Fruit fly (Drosophila melanogaster) whole organism, embryonic: ENCODE data around the gene Zir.
A peak's percentile ranks its signal among the peaks of the same experiment; 100 is the strongest.

Experiments
- C15 ChIP-seq: fragments of 200-800 bp; sonication (Bioruptor generic); IDR thresholded peaks from 3 replicates; pipeline ENCODE4 v1.3.6; 2022; ENCODE audit warnings: missing biosample characterization, missing genetic modification characterization
- CG10462 ChIP-seq: fragments of 200-800 bp; sonication (Bioruptor generic); optimal IDR thresholded peaks from 2 replicates; lab custom pipeline; 2016; ENCODE audit warnings: missing biosample characterization, missing genetic modification characterization
- CG10565 ChIP-seq: fragments of 200-800 bp; sonication (Bioruptor generic); optimal IDR thresholded peaks from 3 replicates; lab custom pipeline; 2016; ENCODE audit warnings: missing biosample characterization, mild to moderate bottlenecking, missing genetic modification characterization
- CG10654 ChIP-seq: fragments of 200-800 bp; sonication (Bioruptor generic); optimal IDR thresholded peaks from 2 replicates; lab custom pipeline; 2016; ENCODE audit warnings: missing biosample characterization, missing genetic modification characterization
- CG11085 ChIP-seq: fragments of 200-800 bp; sonication (Bioruptor generic); IDR thresholded peaks from 2 replicates; pipeline ENCODE4 v1.3.6; 2022; ENCODE audit warnings: missing biosample characterization, missing genetic modification characterization
- CG11398 ChIP-seq: fragments of 200-800 bp; sonication (Bioruptor generic); optimal IDR thresholded peaks from 2 replicates; lab custom pipeline; 2016; ENCODE audit warnings: missing biosample characterization, missing genetic modification characterization
- CG11695 ChIP-seq: fragments of 200-800 bp; sonication (Bioruptor generic); IDR thresholded peaks from 3 replicates; pipeline ENCODE4 v1.3.6; 2022; ENCODE audit warnings: missing biosample characterization, missing genetic modification characterization
- CG1233 ChIP-seq: fragments of 200-800 bp; sonication (Bioruptor generic); optimal IDR thresholded peaks from 4 replicates; lab custom pipeline; 2018; ENCODE audit warnings: missing biosample characterization, mild to moderate bottlenecking, missing genetic modification characterization
- CG13287 ChIP-seq: fragments of 200-800 bp; sonication (Bioruptor generic); IDR thresholded peaks from 2 replicates; pipeline ENCODE4 v1.3.6; 2022; ENCODE audit warnings: missing biosample characterization, missing genetic modification characterization; ENCODE audit not compliant: partially characterized antibody
- CG13296 ChIP-seq: fragments of 200-800 bp; sonication (Bioruptor generic); optimal IDR thresholded peaks from 3 replicates; lab custom pipeline; 2018; ENCODE audit warnings: missing biosample characterization, mild to moderate bottlenecking, missing genetic modification characterization
- CG13894 ChIP-seq: fragments of 200-800 bp; sonication (Bioruptor generic); optimal IDR thresholded peaks from 3 replicates; lab custom pipeline; 2018; ENCODE audit warnings: missing biosample characterization, mild to moderate bottlenecking, missing genetic modification characterization, moderate library complexity
- CG14667 ChIP-seq: fragments of 200-800 bp; sonication (Bioruptor generic); IDR thresholded peaks from 2 replicates; pipeline ENCODE4 v1.3.6; 2022; ENCODE audit warnings: missing biosample characterization, missing genetic modification characterization
- CG15269 ChIP-seq: fragments of 200-800 bp; sonication (Bioruptor generic); optimal IDR thresholded peaks from 2 replicates; lab custom pipeline; 2018; ENCODE audit warnings: missing biosample characterization, mild to moderate bottlenecking, missing genetic modification characterization, moderate library complexity
- CG15696 ChIP-seq: fragments of 200-800 bp; sonication (Bioruptor generic); optimal IDR thresholded peaks from 2 replicates; lab custom pipeline; 2019; ENCODE audit warnings: missing biosample characterization, mild to moderate bottlenecking, missing genetic modification characterization, moderate library complexity
- CG18262 ChIP-seq: fragments of 200-800 bp; optimal IDR thresholded peaks from 3 replicates; lab custom pipeline; 2019; ENCODE audit warnings: missing biosample characterization, mild to moderate bottlenecking, missing genetic modification characterization, moderate library complexity
- CG3163 ChIP-seq: fragments of 200-800 bp; sonication (Bioruptor generic); optimal IDR thresholded peaks from 3 replicates; lab custom pipeline; 2016; ENCODE audit warnings: missing biosample characterization, missing genetic modification characterization
- CG34376 ChIP-seq: fragments of 200-800 bp; sonication (Bioruptor generic); optimal IDR thresholded peaks from 2 replicates; lab custom pipeline; 2018; ENCODE audit warnings: missing biosample characterization, mild to moderate bottlenecking, missing genetic modification characterization
- CG4404 ChIP-seq: fragments of 200-800 bp; sonication (Bioruptor generic); IDR thresholded peaks from 2 replicates; pipeline ENCODE4 v1.3.6; 2022; ENCODE audit warnings: missing biosample characterization, missing genetic modification characterization
- CG8290 ChIP-seq, 3 experiments: fragments of 200-800 bp; sonication (Bioruptor generic); optimal IDR thresholded peaks; 2 replicates each; lab custom pipeline; 2016 to 2019; ENCODE audit warnings: missing biosample characterization in 3 of 3, missing genetic modification characterization in 3 of 3, mild to moderate bottlenecking in 2 of 3, moderate library complexity in 1 of 3
- CG8478 ChIP-seq: fragments of >200 bp; optimal IDR thresholded peaks from 2 replicates; lab custom pipeline; 2018
- CG9932 ChIP-seq: fragments of 200-800 bp; sonication (Bioruptor generic); IDR thresholded peaks from 2 replicates; pipeline ENCODE4 v1.3.6; 2022; ENCODE audit warnings: missing biosample characterization, missing genetic modification characterization
- Dp ChIP-seq: fragments of 200-800 bp; sonication (Bioruptor generic); optimal IDR thresholded peaks from 2 replicates; lab custom pipeline; 2018; ENCODE audit warnings: missing biosample characterization, mild to moderate bottlenecking, missing genetic modification characterization, moderate library complexity
- E2f2 ChIP-seq: fragments of 200-800 bp; sonication (Bioruptor generic); IDR thresholded peaks from 2 replicates; pipeline ENCODE4 v1.3.6; 2022; ENCODE audit warnings: missing biosample characterization, missing genetic modification characterization
- Fer2 ChIP-seq: fragments of 200-800 bp; sonication (Bioruptor generic); optimal IDR thresholded peaks from 2 replicates; lab custom pipeline; 2018; ENCODE audit warnings: missing biosample characterization, mild to moderate bottlenecking, missing genetic modification characterization, moderate library complexity
- H15 ChIP-seq: fragments of 200-800 bp; sonication (Bioruptor generic); IDR thresholded peaks from 3 replicates; pipeline ENCODE4 v1.3.6; 2022; ENCODE audit warnings: missing biosample characterization, missing genetic modification characterization
- Hmx ChIP-seq: fragments of 200-800 bp; sonication (Bioruptor generic); optimal IDR thresholded peaks from 2 replicates; lab custom pipeline; 2016; ENCODE audit warnings: missing biosample characterization, missing genetic modification characterization
- Hr51 ChIP-seq, 2 experiments: fragments of 200-800 bp; sonication (Bioruptor generic); optimal IDR thresholded peaks; 2 replicates in 1 of 2; 3 replicates in 1 of 2; lab custom pipeline; 2016 to 2018; ENCODE audit warnings: missing biosample characterization in 2 of 2, missing genetic modification characterization in 2 of 2, mild to moderate bottlenecking in 1 of 2, moderate library complexity in 1 of 2
- Mad ChIP-seq: fragments of 200-800 bp; sonication (Bioruptor generic); optimal IDR thresholded peaks from 2 replicates; lab custom pipeline; 2016; ENCODE audit warnings: missing biosample characterization, missing genetic modification characterization
- Med ChIP-seq: fragments of 200-800 bp; sonication (Bioruptor generic); peaks from one replicate; lab custom pipeline; 2016; ENCODE audit warnings: missing biosample characterization, missing genetic modification characterization, mild to moderate bottlenecking, inconsistent platforms, moderate library complexity
- Meics ChIP-seq: fragments of 200-800 bp; sonication (Bioruptor generic); optimal IDR thresholded peaks from 2 replicates; lab custom pipeline; 2017; ENCODE audit warnings: missing biosample characterization, mild to moderate bottlenecking, missing genetic modification characterization
- Pdp1 ChIP-seq, 2 experiments: fragments of 200-800 bp; sonication (Bioruptor generic); optimal IDR thresholded peaks; 3 replicates each; lab custom pipeline; 2016; ENCODE audit warnings: missing biosample characterization in 2 of 2, missing genetic modification characterization in 2 of 2, mild to moderate bottlenecking in 1 of 2, moderate library complexity in 1 of 2
- Rfx ChIP-seq: fragments of 200-800 bp; sonication (Bioruptor generic); IDR thresholded peaks from 2 replicates; pipeline ENCODE4 v1.3.6; 2022; ENCODE audit warnings: missing biosample characterization, missing genetic modification characterization
- croc ChIP-seq: fragments of 200-800 bp; sonication (Bioruptor generic); conservative IDR thresholded peaks from 3 replicates; pipeline ENCODE4 v1.3.6; 2022; ENCODE audit warnings: missing biosample characterization, missing genetic modification characterization
- dpn ChIP-seq, 2 experiments: fragments of 200-800 bp; sonication (Bioruptor generic); optimal IDR thresholded peaks; 3 replicates each; lab custom pipeline; 2016; ENCODE audit warnings: missing biosample characterization in 2 of 2, missing genetic modification characterization in 2 of 2
- en ChIP-seq: fragments of 200-800 bp; sonication (Bioruptor generic); optimal IDR thresholded peaks from 2 replicates; lab custom pipeline; 2016; ENCODE audit warnings: missing biosample characterization, missing genetic modification characterization
- fru ChIP-seq: fragments of >200 bp; optimal IDR thresholded peaks from 2 replicates; lab custom pipeline; 2017
- hth ChIP-seq: fragments of >200 bp; optimal IDR thresholded peaks from 2 replicates; lab custom pipeline; 2017; ENCODE audit warnings: inconsistent platforms
- ind ChIP-seq: fragments of 200-800 bp; sonication (Bioruptor generic); optimal IDR thresholded peaks from 3 replicates; lab custom pipeline; 2016; ENCODE audit warnings: missing biosample characterization, missing genetic modification characterization
- pita ChIP-seq: fragments of 200-800 bp; sonication (Bioruptor generic); optimal IDR thresholded peaks from 2 replicates; lab custom pipeline; 2017; ENCODE audit warnings: missing biosample characterization, mild to moderate bottlenecking, missing genetic modification characterization
- pnt ChIP-seq: fragments of 200-800 bp; sonication (Bioruptor generic); optimal IDR thresholded peaks from 3 replicates; lab custom pipeline; 2016; ENCODE audit warnings: missing biosample characterization, missing genetic modification characterization
- pzg ChIP-seq: fragments of 200-800 bp; sonication (Bioruptor generic); optimal IDR thresholded peaks from 3 replicates; lab custom pipeline; 2018; ENCODE audit warnings: missing biosample characterization, mild to moderate bottlenecking, missing genetic modification characterization, moderate library complexity
- repo ChIP-seq: fragments of 200-800 bp; sonication (Bioruptor generic); optimal IDR thresholded peaks from 2 replicates; lab custom pipeline; 2016; ENCODE audit warnings: missing biosample characterization, missing genetic modification characterization
- sqz ChIP-seq: fragments of 200-800 bp; sonication (Bioruptor generic); optimal IDR thresholded peaks from 3 replicates; lab custom pipeline; 2018; ENCODE audit warnings: missing biosample characterization, mild to moderate bottlenecking, missing genetic modification characterization
- stc ChIP-seq: fragments of 200-800 bp; sonication (Bioruptor generic); IDR thresholded peaks from 2 replicates; pipeline ENCODE4 v1.3.6; 2022; ENCODE audit warnings: missing biosample characterization, missing genetic modification characterization
- tin ChIP-seq: fragments of 200-800 bp; sonication (Bioruptor generic); optimal IDR thresholded peaks from 3 replicates; lab custom pipeline; 2016; ENCODE audit warnings: missing biosample characterization, missing genetic modification characterization
- tup ChIP-seq: fragments of 200-800 bp; sonication (Bioruptor generic); optimal IDR thresholded peaks from 2 replicates; lab custom pipeline; 2016; ENCODE audit warnings: missing biosample characterization, mild to moderate bottlenecking, missing genetic modification characterization, moderate library complexity
- unpg ChIP-seq: fragments of 200-800 bp; sonication (Bioruptor generic); optimal IDR thresholded peaks from 3 replicates; lab custom pipeline; 2018; ENCODE audit warnings: missing biosample characterization, mild to moderate bottlenecking, missing genetic modification characterization, moderate library complexity
- usp ChIP-seq: fragments of >200 bp; optimal IDR thresholded peaks from 2 replicates; lab custom pipeline; 2017; ENCODE audit warnings: missing biosample characterization, missing genetic modification characterization
- zen2 ChIP-seq: fragments of 200-800 bp; sonication (Bioruptor generic); IDR thresholded peaks from 3 replicates; pipeline ENCODE4 v1.3.6; 2022; ENCODE audit warnings: missing biosample characterization, missing genetic modification characterization; ENCODE audit not compliant: partially characterized antibody

Gene Zir

dm6 chr2L:107476-108436 is 13.2 kb downstream of the Zir start (continued):
- peak; percentile 79 for TF ChIP-seq Med
- peak; percentile 32 for TF ChIP-seq en (GFP tag; lab: Kevin White, UChicago)
- TF ChIP-seq stc (GFP tag; lab: Robert Waterston, UW): no peak
- no peak for TF ChIP-seq Fer2 (tag; lab: Kevin White, UChicago)
- peak; percentile 40 for TF ChIP-seq Dp
- TF ChIP-seq CG1233 (GFP tag; lab: Kevin White, UChicago): no peak
- TF ChIP-seq CG14667 (GFP tag; lab: Robert Waterston, UW): no peak
- no peak for TF ChIP-seq CG8290 (GFP tag; optimal IDR thresholded peaks at IDR 0.05; lab: Kevin White, UChicago)
- TF ChIP-seq CG8290 (tag; optimal IDR thresholded peaks at IDR 0.05; lab: Kevin White, UChicago): peak in 1 of 2 experiments; percentile 53
- no peak for TF ChIP-seq Hmx (GFP tag; lab: Kevin White, UChicago)
- no peak for TF ChIP-seq tup (GFP tag; lab: Kevin White, UChicago)
- TF ChIP-seq croc (GFP tag; lab: Robert Waterston, UW): no peak
- TF ChIP-seq CG11085 (GFP tag; lab: Robert Waterston, UW): no peak
- TF ChIP-seq Hr51 (GFP tag; optimal IDR thresholded peaks at IDR 0.05; lab: Kevin White, UChicago): no peak
- no peak for TF ChIP-seq zen2 (GFP tag; lab: Robert Waterston, UW)
- TF ChIP-seq CG18262: peak; percentile 16
- TF ChIP-seq Rfx (GFP tag; lab: Robert Waterston, UW): peak; percentile 44; the same call in 1 of the 2 replicates
- TF ChIP-seq CG3163 (GFP tag; lab: Kevin White, UChicago): peak; percentile 98
- no peak for TF ChIP-seq Meics (GFP tag; lab: Kevin White, UChicago)
- TF ChIP-seq CG10565: no peak
- no peak for TF ChIP-seq CG11398 (GFP tag; lab: Kevin White, UChicago)
- TF ChIP-seq dpn (GFP tag; optimal IDR thresholded peaks at IDR 0.05; lab: Kevin White, UChicago): no peak
- TF ChIP-seq pnt (GFP tag; lab: Kevin White, UChicago): no peak
- TF ChIP-seq Mad (GFP tag; lab: Kevin White, UChicago): no peak
- TF ChIP-seq ind: no peak
- no peak for TF ChIP-seq usp (GFP tag; lab: Kevin White, UChicago)
- TF ChIP-seq CG9932 (GFP tag; lab: Robert Waterston, UW): 0 out of 2 replicates have a peak, but pooled peaks have one; percentile 29
- TF ChIP-seq CG34376 (GFP tag; lab: Kevin White, UChicago): peak; percentile 89
- TF ChIP-seq pita (GFP tag; lab: Kevin White, UChicago): peak; percentile 27
- TF ChIP-seq CG13296 (GFP tag; lab: Kevin White, UChicago): peak; percentile 64
- no peak for TF ChIP-seq CG10462
- no peak for TF ChIP-seq tin (GFP tag; lab: Kevin White, UChicago)
- TF ChIP-seq H15 (GFP tag; lab: Robert Waterston, UW): no peak
- peak in 1 of 2 experiments; percentile 69 for TF ChIP-seq Pdp1 (GFP tag; optimal IDR thresholded peaks at IDR 0.05; lab: Kevin White, UChicago)
- TF ChIP-seq hth (lab: Kevin White, UChicago): no peak
- TF ChIP-seq CG15696 (tag; lab: Kevin White, UChicago): peak; percentile 4
- peak; percentile 22 for TF ChIP-seq unpg (GFP tag; lab: Kevin White, UChicago)
- peak; percentile 59 for TF ChIP-seq E2f2 (GFP tag; lab: Robert Waterston, UW)
- no peak for TF ChIP-seq CG8478 (lab: Kevin White, UChicago)
- peak; percentile 63 for TF ChIP-seq pzg (GFP tag; lab: Kevin White, UChicago)
- peak; percentile 80 for TF ChIP-seq CG13894
- TF ChIP-seq CG15269 (tag; lab: Kevin White, UChicago): no peak
- TF ChIP-seq repo (GFP tag; lab: Kevin White, UChicago): no peak
- peak; percentile 87 for TF ChIP-seq CG11695 (GFP tag; lab: Robert Waterston, UW)
- TF ChIP-seq CG10654 (GFP tag; lab: Kevin White, UChicago): no peak
- no peak for TF ChIP-seq fru
- TF ChIP-seq CG13287: peak; percentile 52
- TF ChIP-seq sqz (GFP tag; lab: Kevin White, UChicago): no peak
- TF ChIP-seq CG4404: no peak
- TF ChIP-seq C15 (GFP tag; lab: Robert Waterston, UW): no peak
